Worm (Caenorhabditis elegans): Measurements from ENCODE around the gene F10A3.4.

- TF ChIP-seq ceh-40 (GFP tag; IDR thresholded peaks at IDR 0.05): no peak
- TF ChIP-seq lsy-27 (tag; optimal IDR thresholded peaks at IDR 0.05; ENCODE audit: borderline replicate concordance, insufficient read depth): no peak
- no peak for TF ChIP-seq him-1 (tag; optimal IDR thresholded peaks at IDR 0.05)
- TF ChIP-seq T26A5.8 (tag; optimal IDR thresholded peaks at IDR 0.05): no peak
- TF ChIP-seq madf-10 (tag; optimal IDR thresholded peaks at IDR 0.05): no peak
- no peak for TF ChIP-seq nfya-1 (tag; optimal IDR thresholded peaks at IDR 0.05; ENCODE audit: borderline replicate concordance, insufficient read depth)
- no peak for TF ChIP-seq ama-1 (optimal IDR thresholded peaks at IDR 0.05)
- no peak for TF ChIP-seq ama-1 (GFP tag; optimal IDR thresholded peaks at IDR 0.05)
- TF ChIP-seq Y56A3A.18 (GFP tag; IDR thresholded peaks at IDR 0.05): no peak
- TF ChIP-seq aptf-3 (GFP tag; IDR thresholded peaks at IDR 0.05): no peak
- TF ChIP-seq snpc-4 (GFP tag; optimal IDR thresholded peaks at IDR 0.05): no peak
- TF ChIP-seq snpc-4 (tag; optimal IDR thresholded peaks at IDR 0.05): no peak
- TF ChIP-seq D2030.7 (GFP tag; IDR thresholded peaks at IDR 0.05): no peak
- no peak for TF ChIP-seq egrh-3 (GFP tag; IDR thresholded peaks at IDR 0.05)
Observed at ce11 chrV:16163719-16164118, 14.8 kb downstream of the F10A3.4 start, which contains the start of gene F10A3.12.
